Worm (Caenorhabditis elegans) whole organism, early embryonic: ENCODE results near the gene madf-4.

ENCODE experiments used
- B0310.2 ChIP-seq: sonication (generic microtip); optimal IDR thresholded peaks from 2 replicates; lab custom pipeline; 2016; ENCODE audit warnings: mild to moderate bottlenecking, missing genetic modification characterization, missing compliant biosample characterization
- F13C5.2 ChIP-seq: sonication (generic microtip); optimal IDR thresholded peaks from 2 replicates; lab custom pipeline; 2017; ENCODE audit warnings: mild to moderate bottlenecking, missing genetic modification characterization, inconsistent platforms, missing compliant biosample characterization
- aly-1 ChIP-seq: sonication (generic microtip); optimal IDR thresholded peaks from 2 replicates; lab custom pipeline; 2016; ENCODE audit warnings: missing genetic modification characterization, missing compliant biosample characterization
- ama-1 ChIP-seq: fragments of 150-350 bp; optimal IDR thresholded peaks from 2 replicates; lab custom pipeline; 2014
- ceh-13 ChIP-seq: fragments of 200-800 bp; sonication (Bioruptor generic); optimal IDR thresholded peaks from 2 replicates; lab custom pipeline; 2018; ENCODE audit warnings: mild to moderate bottlenecking, missing genetic modification characterization, missing compliant biosample characterization
- ceh-36 ChIP-seq: sonication (generic microtip); optimal IDR thresholded peaks from 2 replicates; lab custom pipeline; 2016; ENCODE audit warnings: missing genetic modification characterization, inconsistent platforms, missing compliant biosample characterization
- ets-7 ChIP-seq: sonication (generic microtip); optimal IDR thresholded peaks from 2 replicates; lab custom pipeline; 2016; ENCODE audit warnings: missing genotype, missing genetic modification characterization, missing compliant biosample characterization
- flt-1 ChIP-seq: fragments of 200-800 bp; sonication (Bioruptor generic); IDR thresholded peaks from 2 replicates; pipeline ENCODE4 v1.3.6; 2022; ENCODE audit warnings: missing genetic modification characterization, missing compliant biosample characterization
- hmbx-1 ChIP-seq: sonication (generic microtip); optimal IDR thresholded peaks from 2 replicates; lab custom pipeline; 2016; ENCODE audit warnings: mild to moderate bottlenecking, missing genetic modification characterization, missing compliant biosample characterization
- hmg-4 ChIP-seq: fragments of 200-800 bp; sonication (Bioruptor generic); optimal IDR thresholded peaks from 2 replicates; lab custom pipeline; 2018; ENCODE audit warnings: mild to moderate bottlenecking, missing genetic modification characterization, missing compliant biosample characterization
- hnd-1 ChIP-seq: sonication (generic microtip); optimal IDR thresholded peaks from 2 replicates; lab custom pipeline; 2016; ENCODE audit warnings: missing genetic modification characterization, missing compliant biosample characterization
- pes-1 ChIP-seq: fragments of 200-800 bp; sonication (Bioruptor generic); IDR thresholded peaks from 2 replicates; pipeline ENCODE4 v1.3.6; 2022; ENCODE audit warnings: missing genetic modification reagents, missing genetic modification characterization, missing compliant biosample characterization
- scrt-1 ChIP-seq: fragments of 200-800 bp; sonication (Bioruptor generic); IDR thresholded peaks from 2 replicates; pipeline ENCODE4 v1.3.6; 2022; ENCODE audit warnings: missing genetic modification characterization, missing compliant biosample characterization
- sea-1 ChIP-seq: fragments of 200-800 bp; sonication (Bioruptor generic); conservative IDR thresholded peaks from 2 replicates; pipeline ENCODE4 v1.3.6; 2022; ENCODE audit warnings: missing genetic modification characterization, missing compliant biosample characterization
- tbx-11 ChIP-seq: fragments of 200-800 bp; sonication (Bioruptor generic); IDR thresholded peaks from 2 replicates; pipeline ENCODE4 v1.3.6; 2022; ENCODE audit warnings: missing genetic modification characterization, missing compliant biosample characterization
- tbx-37 ChIP-seq: fragments of 200-800 bp; sonication (Bioruptor generic); conservative IDR thresholded peaks from 2 replicates; pipeline ENCODE4 v1.3.6; 2022; ENCODE audit warnings: missing genetic modification reagents, missing genetic modification characterization, missing compliant biosample characterization
- tra-4 ChIP-seq: sonication (generic microtip); optimal IDR thresholded peaks from 2 replicates; lab custom pipeline; 2017; ENCODE audit warnings: missing genetic modification characterization, missing compliant biosample characterization

Gene madf-4

DNA sequence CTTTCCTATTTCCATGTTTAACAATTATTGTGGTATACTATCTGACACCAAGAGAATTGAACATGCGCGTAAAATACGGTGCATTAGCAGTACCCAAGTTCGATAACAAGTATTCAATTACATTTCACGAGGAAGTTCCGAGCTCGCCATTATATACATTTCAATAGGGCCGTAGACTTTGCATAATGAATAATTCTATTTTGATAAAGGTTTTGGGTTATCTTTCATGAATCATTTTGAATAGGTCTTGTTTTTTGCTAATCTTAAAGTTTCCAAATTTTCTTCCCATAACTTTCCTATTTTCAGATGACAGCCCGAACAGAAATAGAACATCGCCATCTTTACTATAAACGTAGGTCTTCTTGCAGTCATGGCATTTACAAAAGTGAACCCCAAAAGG, 36.1 kb downstream of the madf-4 start, which contains the start of gene C50H2.13:
Gene C50H2.13, plus strand, starts transcription at position 301 of the 400 bp plus-strand sequence.
- no peak for TF ChIP-seq sea-1 (GFP tag; lab: Robert Waterston, UW)
- TF ChIP-seq flt-1 (GFP tag; lab: Robert Waterston, UW): no peak
- no peak for TF ChIP-seq pes-1 (GFP tag; lab: Robert Waterston, UW)
- TF ChIP-seq tbx-37 (GFP tag; lab: Robert Waterston, UW): no peak
- TF ChIP-seq hmbx-1 (tag; lab: Kevin White, UChicago): no peak
- TF ChIP-seq ceh-36 (tag; lab: Kevin White, UChicago): no peak
- TF ChIP-seq scrt-1 (GFP tag; lab: Robert Waterston, UW): no peak
- no peak for TF ChIP-seq tra-4 (tag; lab: Kevin White, UChicago)
- TF ChIP-seq tbx-11 (GFP tag; lab: Robert Waterston, UW): no peak
- no peak for TF ChIP-seq hmg-4
- no peak for TF ChIP-seq B0310.2 (tag; lab: Kevin White, UChicago)
- TF ChIP-seq ceh-13 (GFP tag; lab: Kevin White, UChicago): no peak
- TF ChIP-seq aly-1: no peak

DNA sequence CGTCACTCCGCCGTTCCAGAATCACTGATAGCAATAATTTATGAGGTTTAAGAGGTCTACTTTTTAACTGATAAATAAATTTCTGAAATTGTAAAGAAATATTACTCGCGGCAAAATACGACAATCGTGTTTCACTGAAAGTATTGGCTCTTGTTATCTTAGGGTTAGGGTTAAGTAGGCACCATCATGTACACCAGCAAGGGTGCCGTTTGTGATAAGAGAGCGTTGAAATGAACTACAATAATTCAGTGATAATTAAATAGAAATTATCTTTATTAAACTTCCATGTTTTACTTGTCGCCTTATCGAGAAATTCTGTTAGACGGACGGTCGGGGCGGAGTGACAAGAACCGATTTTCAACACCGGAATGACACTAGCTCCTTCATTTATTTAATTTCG, 36.6 kb downstream of the madf-4 start:
- TF ChIP-seq ama-1 (lab: Kevin White, UChicago) (no peak), hnd-1 (tag; lab: Kevin White, UChicago) (no peak), B0310.2 (tag; lab: Kevin White, UChicago) (no peak), aly-1 (no peak), hmg-4 (no peak), tra-4 (tag; lab: Kevin White, UChicago) (no peak), flt-1 (GFP tag; lab: Robert Waterston, UW) (no peak), sea-1 (GFP tag; lab: Robert Waterston, UW) (no peak), tbx-11 (GFP tag; lab: Robert Waterston, UW) (no peak), pes-1 (GFP tag; lab: Robert Waterston, UW) (no peak), tbx-37 (GFP tag; lab: Robert Waterston, UW) (no peak), ceh-13 (GFP tag; lab: Kevin White, UChicago) (no peak), hmbx-1 (tag; lab: Kevin White, UChicago) (no peak), ceh-36 (tag; lab: Kevin White, UChicago) (no peak), F13C5.2 (tag; lab: Kevin White, UChicago) (no peak), ets-7 (tag; lab: Kevin White, UChicago) (no peak), scrt-1 (GFP tag; lab: Robert Waterston, UW) (no peak)

DNA sequence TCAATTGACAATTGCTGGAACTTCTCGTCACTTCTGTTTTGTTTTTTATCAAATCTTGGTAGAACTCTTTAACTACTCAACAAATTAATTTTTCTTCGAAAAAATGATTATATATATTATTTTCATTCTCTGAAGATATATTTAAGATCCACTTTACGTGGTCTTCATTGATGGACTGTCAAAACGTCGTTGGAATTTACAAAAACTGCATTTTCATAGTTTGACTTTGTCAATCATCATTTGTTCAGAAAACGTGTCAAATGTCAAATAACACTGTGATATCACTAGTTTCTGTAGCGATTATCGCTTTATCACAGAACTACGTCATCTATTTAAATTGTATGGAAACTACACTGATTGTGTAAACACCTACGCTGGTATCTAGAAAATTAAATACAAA, 37.9 kb downstream of the madf-4 start:
- TF ChIP-seq ets-7 (tag; lab: Kevin White, UChicago) (no peak), scrt-1 (GFP tag; lab: Robert Waterston, UW) (no peak)

DNA sequence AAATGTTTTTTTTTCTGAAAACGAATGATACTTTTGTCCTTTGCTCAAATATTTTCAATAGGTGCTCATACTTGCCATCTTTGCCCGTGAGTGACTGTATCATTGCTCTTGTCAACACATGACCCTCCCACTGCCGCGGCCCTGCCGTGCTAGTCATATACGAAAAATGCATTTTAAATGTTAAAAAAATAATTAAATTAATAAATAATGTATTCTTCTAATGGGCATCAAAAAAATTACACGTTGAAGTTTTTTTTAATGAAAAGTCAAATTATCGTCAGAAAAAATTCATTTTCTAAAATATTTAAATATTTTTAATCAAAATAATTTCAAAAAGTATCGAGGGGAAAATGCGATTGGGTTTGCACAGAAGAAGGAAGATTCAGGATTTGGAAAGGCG, 39.8 kb downstream of the madf-4 start, which contains the start of gene C50H2.7:
Gene C50H2.7, plus strand, starts transcription at position 301 of the 400 bp plus-strand sequence.
- TF ChIP-seq ceh-36 (tag; lab: Kevin White, UChicago) (no peak), flt-1 (GFP tag; lab: Robert Waterston, UW) (no peak), F13C5.2 (tag; lab: Kevin White, UChicago) (no peak), tbx-11 (GFP tag; lab: Robert Waterston, UW) (no peak), hmg-4 (no peak), ets-7 (tag; lab: Kevin White, UChicago) (no peak), scrt-1 (GFP tag; lab: Robert Waterston, UW) (no peak)

DNA sequence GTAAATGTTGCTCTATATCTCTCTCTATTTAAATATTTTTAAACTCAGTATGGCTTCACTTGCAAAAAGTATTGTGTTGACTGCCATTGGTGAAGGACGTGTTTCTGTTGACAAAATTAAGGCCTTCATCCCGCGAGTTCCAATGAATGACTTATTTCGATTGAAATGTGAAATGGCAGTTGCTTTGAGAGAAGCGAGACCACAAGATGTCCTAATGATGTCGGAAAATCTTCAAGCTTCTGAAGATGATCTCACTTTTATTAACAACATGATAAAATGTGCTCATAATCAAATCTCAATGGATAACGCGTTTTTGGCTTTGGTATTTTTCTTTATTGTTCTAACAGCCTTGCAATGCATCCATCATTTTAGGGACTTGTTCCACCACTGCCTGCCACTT, 41.0 kb downstream of the madf-4 start, which contains the start of gene ceh-75:
Gene ceh-75, plus strand, starts transcription at position 50 of the 400 bp plus-strand sequence.
- TF ChIP-seq ceh-36 (tag; lab: Kevin White, UChicago): no peak
- TF ChIP-seq tbx-11 (GFP tag; lab: Robert Waterston, UW): no peak
- no peak for TF ChIP-seq tra-4 (tag; lab: Kevin White, UChicago)
- no peak for TF ChIP-seq scrt-1 (GFP tag; lab: Robert Waterston, UW)
- no peak for TF ChIP-seq F13C5.2 (tag; lab: Kevin White, UChicago)

DNA sequence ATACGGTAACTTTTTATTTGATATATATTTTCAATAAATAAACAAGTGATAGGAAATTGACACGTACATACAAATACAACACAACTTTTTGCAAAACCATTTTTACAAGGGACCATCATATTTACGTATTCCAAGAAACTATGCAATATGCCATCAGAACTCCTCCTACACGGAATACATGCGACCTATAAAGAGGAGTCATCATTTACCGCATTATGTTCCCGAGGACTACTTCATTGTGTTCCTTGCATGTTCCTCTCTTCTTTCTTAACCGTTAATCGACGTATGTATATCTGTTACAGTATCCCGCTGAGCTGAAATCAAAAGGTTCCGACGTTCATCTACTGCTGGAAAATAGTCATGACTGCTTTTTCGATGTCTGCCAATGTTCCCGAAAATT, 43.9 kb downstream of the madf-4 start, which contains the start of gene C50H2.5:
Gene C50H2.5, plus strand, starts transcription at position 301 of the 400 bp plus-strand sequence.
- no peak for TF ChIP-seq hnd-1 (tag; lab: Kevin White, UChicago)
- TF ChIP-seq ama-1 (lab: Kevin White, UChicago): no peak
- TF ChIP-seq tbx-11 (GFP tag; lab: Robert Waterston, UW): no peak
- TF ChIP-seq hmg-4: no peak
- TF ChIP-seq ceh-36 (tag; lab: Kevin White, UChicago): no peak
- TF ChIP-seq B0310.2 (tag; lab: Kevin White, UChicago): no peak
- TF ChIP-seq tbx-37 (GFP tag; lab: Robert Waterston, UW): no peak
- no peak for TF ChIP-seq hmbx-1 (tag; lab: Kevin White, UChicago)
- TF ChIP-seq flt-1 (GFP tag; lab: Robert Waterston, UW): no peak
- no peak for TF ChIP-seq F13C5.2 (tag; lab: Kevin White, UChicago)
- no peak for TF ChIP-seq sea-1 (GFP tag; lab: Robert Waterston, UW)

DNA sequence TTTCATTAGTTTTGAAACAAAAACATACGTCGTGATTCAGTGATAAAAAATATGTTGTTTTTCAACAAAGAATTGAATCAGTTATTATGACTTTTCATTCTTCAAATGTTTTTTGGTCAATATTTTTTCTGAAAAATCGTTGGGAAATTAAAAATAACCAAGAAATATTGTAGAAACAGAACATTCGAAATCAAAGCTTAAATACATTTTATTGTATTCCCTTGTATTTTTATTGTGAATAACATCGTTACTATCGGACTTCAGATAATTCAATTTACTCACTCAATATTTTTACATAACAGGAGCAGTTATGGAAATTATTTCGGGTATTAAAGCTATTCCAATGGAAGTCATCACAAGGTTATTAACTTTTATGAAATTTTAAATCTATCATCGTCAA, 45.6 kb downstream of the madf-4 start, which contains the start of gene C50H2.4:
Gene C50H2.4, plus strand, starts transcription at position 301 of the 400 bp plus-strand sequence.
- TF ChIP-seq pes-1 (GFP tag; lab: Robert Waterston, UW) (no peak), tra-4 (tag; lab: Kevin White, UChicago) (no peak), F13C5.2 (tag; lab: Kevin White, UChicago) (no peak), flt-1 (GFP tag; lab: Robert Waterston, UW) (no peak), scrt-1 (GFP tag; lab: Robert Waterston, UW) (no peak), hnd-1 (tag; lab: Kevin White, UChicago) (no peak), aly-1 (no peak), B0310.2 (tag; lab: Kevin White, UChicago) (no peak), ceh-13 (GFP tag; lab: Kevin White, UChicago) (no peak), ceh-36 (tag; lab: Kevin White, UChicago) (no peak), hmbx-1 (tag; lab: Kevin White, UChicago) (no peak), tbx-11 (GFP tag; lab: Robert Waterston, UW) (no peak), ama-1 (lab: Kevin White, UChicago) (no peak), ets-7 (tag; lab: Kevin White, UChicago) (no peak), tbx-37 (GFP tag; lab: Robert Waterston, UW) (no peak), hmg-4 (no peak)
